Fruit fly (Drosophila melanogaster): ENCODE measurements around the gene CG1835.
"Not testable (repeated sequence)": the region's sequence is repeated elsewhere in the genome, so short reads cannot be mapped to it uniquely, and the experiment has no call there.

DNA sequence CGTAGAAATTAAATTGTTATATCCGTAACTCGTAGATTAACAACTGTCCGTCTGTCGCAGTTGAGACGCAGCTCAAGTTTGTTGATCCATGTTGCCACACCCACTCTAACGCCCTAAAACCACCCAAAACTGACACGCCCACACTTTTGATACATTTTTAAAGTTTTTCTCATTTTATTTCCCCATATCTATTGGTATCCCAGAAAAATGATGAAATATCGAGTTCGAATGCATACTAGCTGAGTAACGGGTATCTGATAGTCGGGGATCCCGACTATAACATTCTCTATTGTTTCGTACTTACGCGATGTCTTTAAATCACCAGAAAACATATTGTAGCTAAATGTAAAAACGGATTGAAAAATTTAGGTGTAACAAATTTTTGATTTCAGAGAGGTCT, 11.4 kb downstream of the CG1835 start:
- not testable (repeated sequence) for TF ChIP-seq Sox102F (GFP tag; optimal IDR thresholded peaks at IDR 0.05); CG13775 (GFP tag; optimal IDR thresholded peaks at IDR 0.05); CG14860 (GFP tag; IDR thresholded peaks at IDR 0.05; ENCODE audit: partially characterized antibody); CG10209 (GFP tag; optimal IDR thresholded peaks at IDR 0.05); CG6854 (GFP tag; optimal IDR thresholded peaks at IDR 0.05); schlank (tag; optimal IDR thresholded peaks at IDR 0.05); CG43689 (GFP tag; IDR thresholded peaks at IDR 0.05); CG8478 (optimal IDR thresholded peaks at IDR 0.05); CG17912 (GFP tag; optimal IDR thresholded peaks at IDR 0.05); sd (tag; optimal IDR thresholded peaks at IDR 0.05); CG31224 (GFP tag; IDR thresholded peaks at IDR 0.05)
